Worm (Caenorhabditis elegans) whole organism, L4/young adult: ENCODE data around the gene mec-2.

Experiments used
- W03F9.2 ChIP-seq: fragments of 150-350 bp; optimal IDR thresholded peaks from 2 replicates; lab custom pipeline; 2014; ENCODE audit warnings: missing biosample characterization, missing genetic modification characterization
- dao-5 ChIP-seq: sonication (generic microtip); optimal IDR thresholded peaks from 2 replicates; lab custom pipeline; 2016; ENCODE audit warnings: missing genotype, missing genetic modification characterization, moderate library complexity, missing compliant biosample characterization
- him-1 ChIP-seq: sonication (generic microtip); optimal IDR thresholded peaks from 2 replicates; lab custom pipeline; 2016; ENCODE audit warnings: missing genotype, missing genetic modification reagents, missing genetic modification characterization, missing compliant biosample characterization

ce11 chrX:5517844-5518243 is 49.7 kb upstream of the mec-2 start:
- TF ChIP-seq dao-5 (tag; lab: Kevin White, UChicago) (no peak), him-1 (tag; lab: Kevin White, UChicago) (no peak), W03F9.2 (tag; lab: Kevin White, UChicago) (no peak)
